Fruit fly (Drosophila melanogaster) whole organism, embryonic: ENCODE measurements around the gene CG9270.

Source experiments
- Awh ChIP-seq: fragments of 200-800 bp; sonication (Bioruptor generic); IDR thresholded peaks from 2 replicates; pipeline ENCODE4, ENCODE4 v1.3.6; 2022; ENCODE audit warnings: missing biosample characterization, missing genetic modification characterization
- Blimp-1 ChIP-seq: fragments of 200-800 bp; sonication (Bioruptor generic); optimal IDR thresholded peaks from 3 replicates; lab custom pipeline; 2018; ENCODE audit warnings: missing biosample characterization, missing genetic modification characterization, mild to moderate bottlenecking, moderate library complexity, missing genetic modification reagents
- CG1024 ChIP-seq: fragments of 200-800 bp; sonication (Bioruptor generic); IDR thresholded peaks from 2 replicates; pipeline ENCODE4 v1.3.6; 2022; ENCODE audit warnings: missing biosample characterization, missing genetic modification characterization
- CG10267 ChIP-seq: fragments of 200-800 bp; sonication (Bioruptor generic); optimal IDR thresholded peaks from 2 replicates; lab custom pipeline; 2018; ENCODE audit warnings: missing biosample characterization, mild to moderate bottlenecking, missing genetic modification characterization, moderate library complexity
- CG10543 ChIP-seq: fragments of 200-800 bp; sonication (Bioruptor generic); optimal IDR thresholded peaks from 3 replicates; lab custom pipeline; 2017; ENCODE audit warnings: missing biosample characterization, mild to moderate bottlenecking, missing genetic modification characterization, moderate library complexity
- CG10654 ChIP-seq: fragments of 200-800 bp; sonication (Bioruptor generic); optimal IDR thresholded peaks from 2 replicates; lab custom pipeline; 2016; ENCODE audit warnings: missing biosample characterization, missing genetic modification characterization
- CG11398 ChIP-seq: fragments of 200-800 bp; sonication (Bioruptor generic); optimal IDR thresholded peaks from 2 replicates; lab custom pipeline; 2016; ENCODE audit warnings: missing biosample characterization, missing genetic modification characterization
- CG11723 ChIP-seq: fragments of 200-800 bp; sonication (Bioruptor generic); optimal IDR thresholded peaks from 2 replicates; lab custom pipeline; 2017; ENCODE audit warnings: missing biosample characterization, mild to moderate bottlenecking, missing genetic modification characterization
- CG12769 ChIP-seq: fragments of 200-800 bp; sonication (Bioruptor generic); optimal IDR thresholded peaks from 2 replicates; lab custom pipeline; 2019; ENCODE audit warnings: missing biosample characterization, mild to moderate bottlenecking, missing genetic modification characterization, moderate library complexity
- CG14710 ChIP-seq: fragments of 200-800 bp; sonication (Bioruptor generic); optimal IDR thresholded peaks from 3 replicates; lab custom pipeline; 2019; ENCODE audit warnings: missing biosample characterization, mild to moderate bottlenecking, missing genetic modification characterization, moderate library complexity
- CG15479 ChIP-seq: fragments of 200-800 bp; sonication (Bioruptor generic); optimal IDR thresholded peaks from 3 replicates; lab custom pipeline; 2019; ENCODE audit warnings: missing biosample characterization, mild to moderate bottlenecking, missing genetic modification characterization, moderate library complexity
- CG17359 ChIP-seq: fragments of 200-800 bp; sonication (Bioruptor generic); optimal IDR thresholded peaks from 3 replicates; lab custom pipeline; 2018; ENCODE audit warnings: missing biosample characterization, mild to moderate bottlenecking, missing genetic modification characterization, moderate library complexity
- CG2678 ChIP-seq: fragments of 200-800 bp; sonication (Bioruptor generic); optimal IDR thresholded peaks from 3 replicates; lab custom pipeline; 2019; ENCODE audit warnings: missing biosample characterization, mild to moderate bottlenecking, missing genetic modification characterization, moderate library complexity
- CG2712 ChIP-seq: fragments of 200-800 bp; optimal IDR thresholded peaks from 3 replicates; lab custom pipeline; 2019; ENCODE audit warnings: missing biosample characterization, mild to moderate bottlenecking, missing genetic modification characterization, moderate library complexity
- CG2875 ChIP-seq: fragments of 200-800 bp; sonication (Bioruptor generic); optimal IDR thresholded peaks from 2 replicates; lab custom pipeline; 2017; ENCODE audit warnings: missing biosample characterization, mild to moderate bottlenecking, missing genetic modification characterization, missing genetic modification reagents
- CG30403 ChIP-seq: fragments of 200-800 bp; sonication (Bioruptor generic); optimal IDR thresholded peaks from 3 replicates; lab custom pipeline; 2016; ENCODE audit warnings: missing biosample characterization, missing genetic modification characterization
- CG3065 ChIP-seq: fragments of 200-800 bp; sonication (Bioruptor generic); optimal IDR thresholded peaks from 2 replicates; lab custom pipeline; 2016; ENCODE audit warnings: missing biosample characterization, missing genetic modification characterization
- CG31441 ChIP-seq: fragments of 200-800 bp; sonication (Bioruptor generic); IDR thresholded peaks from 2 replicates; pipeline ENCODE4 v1.3.6; 2022; ENCODE audit warnings: missing biosample characterization, missing genetic modification characterization
- CG34224 ChIP-seq: fragments of 200-800 bp; sonication (Bioruptor generic); IDR thresholded peaks from 3 replicates; pipeline ENCODE4 v1.3.6; 2022; ENCODE audit warnings: missing biosample characterization, missing genetic modification characterization; ENCODE audit not compliant: partially characterized antibody
- CG34422 ChIP-seq: fragments of 200-800 bp; sonication (Bioruptor generic); IDR thresholded peaks from 3 replicates; pipeline ENCODE4 v1.3.6; 2022; ENCODE audit warnings: missing biosample characterization, missing genetic modification characterization
- CG43689 ChIP-seq: fragments of 200-800 bp; sonication (Bioruptor generic); IDR thresholded peaks from 2 replicates; pipeline ENCODE4 v1.3.6; 2022; ENCODE audit warnings: missing biosample characterization, missing genetic modification characterization
- CG6689 ChIP-seq: fragments of 200-800 bp; sonication (Bioruptor generic); IDR thresholded peaks from 2 replicates; pipeline ENCODE4 v1.3.6; 2022; ENCODE audit warnings: missing biosample characterization, missing genetic modification characterization
- CG7839 ChIP-seq: fragments of 200-800 bp; sonication (Bioruptor generic); optimal IDR thresholded peaks from 3 replicates; lab custom pipeline; 2018; ENCODE audit warnings: missing biosample characterization, mild to moderate bottlenecking, missing genetic modification characterization, moderate library complexity
- CG8089 ChIP-seq: fragments of 200-800 bp; sonication (Bioruptor generic); optimal IDR thresholded peaks from 3 replicates; lab custom pipeline; 2016; ENCODE audit warnings: missing biosample characterization, missing genetic modification characterization
- CG9817 ChIP-seq: fragments of 200-800 bp; sonication (Bioruptor generic); optimal IDR thresholded peaks from 2 replicates; lab custom pipeline; 2018; ENCODE audit warnings: missing biosample characterization, mild to moderate bottlenecking, missing genetic modification characterization, moderate library complexity
- Dfd ChIP-seq, 2 experiments: fragments of >200 bp; optimal IDR thresholded peaks; 2 replicates each; lab custom pipeline; 2017; ENCODE audit warnings: missing biosample characterization in 2 of 2, missing genetic modification characterization in 2 of 2
- Drgx ChIP-seq: fragments of 200-800 bp; sonication (Bioruptor generic); IDR thresholded peaks from 2 replicates; pipeline ENCODE4 v1.3.6; 2022; ENCODE audit warnings: missing biosample characterization, missing genetic modification characterization
- Eip74EF ChIP-seq, 2 experiments: fragments of 200-800 bp in 1 of 2; fragments of >200 bp in 1 of 2; sonication (Bioruptor generic) in 1 of 2; optimal IDR thresholded peaks; 2 replicates each; lab custom pipeline; 2017 to 2019; ENCODE audit warnings: missing biosample characterization in 2 of 2, missing genetic modification characterization in 2 of 2, mild to moderate bottlenecking in 1 of 2, moderate library complexity in 1 of 2
- Hr39 ChIP-seq: fragments of >200 bp; optimal IDR thresholded peaks from 2 replicates; lab custom pipeline; 2017
- Lhr ChIP-seq: fragments of 200-800 bp; sonication (Bioruptor generic); optimal IDR thresholded peaks from 3 replicates; lab custom pipeline; 2017; ENCODE audit warnings: mild to moderate bottlenecking, missing biosample characterization, missing genetic modification reagents, missing genetic modification characterization
- Myb ChIP-seq: fragments of 200-800 bp; sonication (Bioruptor generic); optimal IDR thresholded peaks from 2 replicates; lab custom pipeline; 2016; ENCODE audit warnings: missing biosample characterization, missing genetic modification characterization
- NC2α ChIP-seq: fragments of 200-800 bp; sonication (Bioruptor generic); optimal IDR thresholded peaks from 2 replicates; lab custom pipeline; 2016; ENCODE audit warnings: missing biosample characterization, missing genetic modification characterization
- NFAT ChIP-seq: fragments of 200-800 bp; sonication (Bioruptor generic); IDR thresholded peaks from 2 replicates; pipeline ENCODE4 v1.3.6; 2022; ENCODE audit warnings: missing biosample characterization, missing genetic modification characterization
- Nf-YC ChIP-seq: fragments of 200-800 bp; optimal IDR thresholded peaks from 3 replicates; lab custom pipeline; 2019; ENCODE audit warnings: missing biosample characterization, mild to moderate bottlenecking, missing genetic modification characterization, moderate library complexity
- Sox102F ChIP-seq: fragments of 200-800 bp; sonication (Bioruptor generic); optimal IDR thresholded peaks from 2 replicates; lab custom pipeline; 2018; ENCODE audit warnings: missing biosample characterization, mild to moderate bottlenecking, missing genetic modification characterization, moderate library complexity
- abd-A ChIP-seq: fragments of 200-800 bp; sonication (Bioruptor generic); optimal IDR thresholded peaks from 3 replicates; lab custom pipeline; 2019; ENCODE audit warnings: missing biosample characterization, mild to moderate bottlenecking, missing genetic modification characterization, moderate library complexity
- crc ChIP-seq: fragments of 200-800 bp; sonication (Bioruptor generic); optimal IDR thresholded peaks from 2 replicates; lab custom pipeline; 2016; ENCODE audit warnings: missing biosample characterization, missing genetic modification characterization
- dmrt99B ChIP-seq: fragments of 200-800 bp; sonication (Bioruptor generic); optimal IDR thresholded peaks from 2 replicates; lab custom pipeline; 2018; ENCODE audit warnings: missing biosample characterization, mild to moderate bottlenecking, missing genetic modification characterization, moderate library complexity
- dysf ChIP-seq: fragments of 200-800 bp; sonication (Bioruptor generic); IDR thresholded peaks from 3 replicates; pipeline ENCODE4 v1.3.6; 2022; ENCODE audit warnings: missing biosample characterization, missing genetic modification characterization
- fd96Cb ChIP-seq: fragments of 200-800 bp; sonication (Bioruptor generic); optimal IDR thresholded peaks from 2 replicates; lab custom pipeline; 2018; ENCODE audit warnings: missing biosample characterization, mild to moderate bottlenecking, missing genetic modification characterization, moderate library complexity
- lola ChIP-seq, 3 experiments: fragments of >200 bp in 2 of 3; fragments of 200-800 bp in 1 of 3; sonication (Bioruptor generic) in 1 of 3; optimal IDR thresholded peaks; 2 replicates each; lab custom pipeline; 2017 to 2019; ENCODE audit warnings: missing biosample characterization in 3 of 3, missing genetic modification characterization in 3 of 3, mild to moderate bottlenecking in 1 of 3, moderate library complexity in 1 of 3
- onecut ChIP-seq: fragments of 200-800 bp; sonication (Bioruptor generic); IDR thresholded peaks from 2 replicates; pipeline ENCODE4 v1.3.6; 2022; ENCODE audit warnings: missing biosample characterization, missing genetic modification characterization
- p53 ChIP-seq: fragments of 200-800 bp; sonication (Bioruptor generic); optimal IDR thresholded peaks from 2 replicates; lab custom pipeline; 2016; ENCODE audit warnings: missing biosample characterization, missing genetic modification characterization
- pfk ChIP-seq: fragments of 200-800 bp; sonication (Bioruptor generic); optimal IDR thresholded peaks from 2 replicates; lab custom pipeline; 2018; ENCODE audit warnings: missing biosample characterization, mild to moderate bottlenecking, missing genetic modification characterization, moderate library complexity
- pita ChIP-seq: fragments of 200-800 bp; sonication (Bioruptor generic); optimal IDR thresholded peaks from 2 replicates; lab custom pipeline; 2017; ENCODE audit warnings: missing biosample characterization, mild to moderate bottlenecking, missing genetic modification characterization
- sens-2 ChIP-seq: fragments of 200-800 bp; sonication (Bioruptor generic); IDR thresholded peaks from 2 replicates; pipeline ENCODE4 v1.3.6; 2022; ENCODE audit warnings: missing biosample characterization, missing genetic modification characterization
- sisA ChIP-seq: fragments of 200-800 bp; sonication (Bioruptor generic); IDR thresholded peaks from 2 replicates; pipeline ENCODE4 v1.3.6; 2022; ENCODE audit warnings: missing biosample characterization, missing genetic modification characterization
- slou ChIP-seq: fragments of 200-800 bp; sonication (Bioruptor generic); optimal IDR thresholded peaks from 3 replicates; lab custom pipeline; 2016; ENCODE audit warnings: missing biosample characterization, missing genetic modification characterization
- tna ChIP-seq: fragments of 200-800 bp; sonication (Bioruptor generic); IDR thresholded peaks from 2 replicates; pipeline ENCODE4 v1.3.6; 2022; ENCODE audit warnings: missing biosample characterization, missing genetic modification characterization; ENCODE audit not compliant: partially characterized antibody
- wor ChIP-seq: fragments of 200-800 bp; sonication (Bioruptor generic); IDR thresholded peaks from 2 replicates; pipeline ENCODE4 v1.3.6; 2022; ENCODE audit warnings: missing biosample characterization, missing genetic modification characterization
- zfh2 ChIP-seq: fragments of 200-800 bp; sonication (Bioruptor generic); optimal IDR thresholded peaks from 2 replicates; lab custom pipeline; 2016; ENCODE audit warnings: missing biosample characterization, missing genetic modification characterization

CG9270 gene

dm6 chr2L:20939632-20940031 is 5.7 kb upstream of the CG9270 start (continued):
- TF ChIP-seq pita (GFP tag; lab: Kevin White, UChicago), result no peak
- TF ChIP-seq CG2712 (tag; lab: Kevin White, UChicago), result peak; percentile 39
- no peak for TF ChIP-seq CG15479
- no peak for TF ChIP-seq CG2875 (GFP tag; lab: Kevin White, UChicago)
- peak; percentile 42 for TF ChIP-seq CG2678 (tag; lab: Kevin White, UChicago)
- peak; percentile 16 for TF ChIP-seq CG14710 (tag; lab: Kevin White, UChicago)
- no peak for TF ChIP-seq Awh
- TF ChIP-seq sisA (GFP tag; lab: Robert Waterston, UW), result peak; percentile 25; the same call in 1 of the 2 replicates
- TF ChIP-seq CG10654, result peak; percentile 10
- TF ChIP-seq CG34422 (GFP tag; lab: Robert Waterston, UW), result 0 out of 3 replicates have a peak, but pooled peaks have one; percentile 17
- TF ChIP-seq CG9817 (tag; lab: Kevin White, UChicago), result no peak
- peak; percentile 40 for TF ChIP-seq Sox102F
- TF ChIP-seq Blimp-1, result peak; percentile 38
- TF ChIP-seq fd96Cb (tag; lab: Kevin White, UChicago), result peak; percentile 58
- TF ChIP-seq pfk, result no peak
- TF ChIP-seq CG10267 (tag; lab: Kevin White, UChicago), result peak; percentile 45
- TF ChIP-seq Dfd (GFP tag; optimal IDR thresholded peaks at IDR 0.05; lab: Kevin White, UChicago), result no peak
- no peak for TF ChIP-seq zfh2
- peak; percentile 13; the same call in 1 of the 2 replicates for TF ChIP-seq Drgx (GFP tag; lab: Robert Waterston, UW)
- TF ChIP-seq CG1024 (GFP tag; lab: Robert Waterston, UW), result no peak
- TF ChIP-seq CG3065 (GFP tag; lab: Kevin White, UChicago), result no peak
- no peak for TF ChIP-seq CG30403 (GFP tag; lab: Kevin White, UChicago)
- no peak for TF ChIP-seq CG43689 (GFP tag; lab: Robert Waterston, UW)
- TF ChIP-seq crc (GFP tag; lab: Kevin White, UChicago), result no peak
- TF ChIP-seq CG11398 (GFP tag; lab: Kevin White, UChicago), result no peak
- TF ChIP-seq wor (GFP tag; lab: Robert Waterston, UW), result 0 out of 2 replicates have a peak, but pooled peaks have one; percentile 26
- TF ChIP-seq NFAT (GFP tag; lab: Robert Waterston, UW), result no peak
- TF ChIP-seq p53 (GFP tag; lab: Kevin White, UChicago), result no peak
- no peak for TF ChIP-seq Myb (GFP tag; lab: Kevin White, UChicago)
- no peak for TF ChIP-seq CG12769
- TF ChIP-seq CG10543 (GFP tag; lab: Kevin White, UChicago), result no peak
- TF ChIP-seq sens-2 (GFP tag; lab: Robert Waterston, UW), result no peak
- TF ChIP-seq CG31441, result peak; percentile 44
- no peak for TF ChIP-seq Eip74EF (GFP tag; optimal IDR thresholded peaks at IDR 0.05; lab: Kevin White, UChicago)
- TF ChIP-seq dysf, result peak; percentile 65
- no peak for TF ChIP-seq lola (GFP tag; optimal IDR thresholded peaks at IDR 0.05; lab: Kevin White, UChicago)
- no peak for TF ChIP-seq slou
- peak; percentile 28; the same call in 1 of the 2 replicates for TF ChIP-seq onecut
- peak; percentile 22 for TF ChIP-seq CG17359
- TF ChIP-seq CG34224 (GFP tag; lab: Robert Waterston, UW), result no peak
- peak; percentile 1 for TF ChIP-seq CG7839 (tag; lab: Kevin White, UChicago)
- TF ChIP-seq Hr39 (lab: Kevin White, UChicago), result no peak
- TF ChIP-seq Nf-YC (tag; lab: Kevin White, UChicago), result no peak
- TF ChIP-seq CG6689 (GFP tag; lab: Robert Waterston, UW), result peak; percentile 30; the same call in 1 of the 2 replicates
- TF ChIP-seq CG11723 (GFP tag; lab: Kevin White, UChicago), result no peak
- TF ChIP-seq NC2α (GFP tag; lab: Kevin White, UChicago), result no peak
- TF ChIP-seq abd-A, result no peak
- TF ChIP-seq dmrt99B (tag; lab: Kevin White, UChicago), result peak; percentile 50
- TF ChIP-seq CG8089, result no peak
- TF ChIP-seq tna (GFP tag; lab: Robert Waterston, UW), result no peak
- no peak for TF ChIP-seq Lhr (GFP tag; lab: Kevin White, UChicago)
